Worm (Caenorhabditis elegans) whole organism, L3 larva: ENCODE data around the gene Y17D7B.2.

Experiments
- R02D3.7 ChIP-seq: fragments of 150-350 bp; optimal IDR thresholded peaks from 2 replicates; lab custom pipeline; 2014; ENCODE audit warnings: missing biosample characterization, missing genetic modification characterization
- ama-1 ChIP-seq: fragments of 150-350 bp; optimal IDR thresholded peaks from 2 replicates; lab custom pipeline; 2018
- ceh-16 ChIP-seq: sonication (generic microtip); optimal IDR thresholded peaks from 2 replicates; lab custom pipeline; 2017; ENCODE audit warnings: missing biosample characterization, missing genetic modification characterization
- ceh-28 ChIP-seq: fragments of 150-350 bp; optimal IDR thresholded peaks from 2 replicates; lab custom pipeline; 2014; ENCODE audit warnings: missing biosample characterization, missing genetic modification reagents, missing genetic modification characterization
- ceh-82 ChIP-seq: fragments of 150-350 bp; optimal IDR thresholded peaks from 2 replicates; lab custom pipeline; 2014; ENCODE audit warnings: missing biosample characterization, missing genetic modification characterization
- ceh-9 ChIP-seq: sonication (generic microtip); optimal IDR thresholded peaks from 2 replicates; lab custom pipeline; 2018; ENCODE audit warnings: missing biosample characterization, missing genetic modification characterization
- egl-27 ChIP-seq: sonication (generic microtip); optimal IDR thresholded peaks from 4 replicates; lab custom pipeline; 2017; ENCODE audit warnings: missing biosample characterization, missing genetic modification reagents, missing genetic modification characterization
- elt-1 ChIP-seq: fragments of 150-350 bp; optimal IDR thresholded peaks from 2 replicates; lab custom pipeline; 2014; ENCODE audit warnings: missing biosample characterization, missing genetic modification characterization
- elt-2 ChIP-seq: sonication (generic microtip); optimal IDR thresholded peaks from 2 replicates; lab custom pipeline; 2016; ENCODE audit warnings: missing genetic modification reagents, mild to moderate bottlenecking, missing genetic modification characterization, missing compliant biosample characterization
- fkh-10 ChIP-seq: sonication (generic microtip); optimal IDR thresholded peaks from 2 replicates; lab custom pipeline; 2017; ENCODE audit warnings: missing biosample characterization, missing genetic modification reagents, missing genetic modification characterization
- fkh-2 ChIP-seq: fragments of 150-350 bp; optimal IDR thresholded peaks from 2 replicates; lab custom pipeline; 2014; ENCODE audit warnings: missing biosample characterization, missing genetic modification reagents, missing genetic modification characterization
- fos-1 ChIP-seq: fragments of 150-350 bp; optimal IDR thresholded peaks from 2 replicates; lab custom pipeline; 2014; ENCODE audit warnings: missing biosample characterization, missing genetic modification characterization
- hmg-11 ChIP-seq: sonication (generic microtip); optimal IDR thresholded peaks from 2 replicates; lab custom pipeline; 2016; ENCODE audit warnings: missing genetic modification characterization, missing compliant biosample characterization
- jun-1 ChIP-seq: fragments of 150-350 bp; optimal IDR thresholded peaks from 2 replicates; lab custom pipeline; 2014; ENCODE audit warnings: missing biosample characterization, missing genetic modification reagents, missing genetic modification characterization
- lin-39 ChIP-seq: fragments of 150-350 bp; optimal IDR thresholded peaks from 2 replicates; lab custom pipeline; 2018; ENCODE audit warnings: missing biosample characterization, missing genetic modification reagents, missing genetic modification characterization
- lsy-12 ChIP-seq: sonication (generic microtip); optimal IDR thresholded peaks from 2 replicates; lab custom pipeline; 2016; ENCODE audit warnings: mild to moderate bottlenecking, missing genetic modification characterization, missing compliant biosample characterization
- nfya-1 ChIP-seq: sonication (generic microtip); optimal IDR thresholded peaks from 2 replicates; lab custom pipeline; 2017; ENCODE audit warnings: missing genetic modification characterization, mild to moderate bottlenecking, missing compliant biosample characterization, antibody characterized with exemption, moderate library complexity; ENCODE audit not compliant: insufficient read depth
- nhr-11 ChIP-seq: fragments of 150-350 bp; optimal IDR thresholded peaks from 2 replicates; lab custom pipeline; 2014; ENCODE audit warnings: missing biosample characterization, missing genetic modification characterization
- nhr-23 ChIP-seq: fragments of 150-350 bp; optimal IDR thresholded peaks from 2 replicates; lab custom pipeline; 2014; ENCODE audit warnings: missing biosample characterization, missing genetic modification reagents, missing genetic modification characterization
- nhr-237 ChIP-seq: fragments of 150-350 bp; optimal IDR thresholded peaks from 2 replicates; lab custom pipeline; 2014; ENCODE audit warnings: missing biosample characterization, missing genetic modification characterization
- nhr-25 ChIP-seq: sonication (generic microtip); optimal IDR thresholded peaks from 2 replicates; lab custom pipeline; 2017; ENCODE audit warnings: missing biosample characterization, missing genetic modification characterization
- nhr-28 ChIP-seq: fragments of 150-350 bp; optimal IDR thresholded peaks from 2 replicates; lab custom pipeline; 2014; ENCODE audit warnings: missing biosample characterization, missing genetic modification characterization
- nhr-43 ChIP-seq: sonication (generic microtip); optimal IDR thresholded peaks from 2 replicates; lab custom pipeline; 2016; ENCODE audit warnings: mild to moderate bottlenecking, missing genetic modification characterization, missing compliant biosample characterization; ENCODE audit not compliant: poor library complexity, severe bottlenecking
- nhr-67 ChIP-seq: fragments of 150-350 bp; optimal IDR thresholded peaks from 2 replicates; lab custom pipeline; 2014; ENCODE audit warnings: missing biosample characterization, missing genetic modification characterization
- nhr-76 ChIP-seq: fragments of 150-350 bp; sonication (generic microtip); optimal IDR thresholded peaks from 5 replicates; lab custom pipeline; 2014; ENCODE audit warnings: missing biosample characterization, missing genetic modification characterization
- pha-4 ChIP-seq: fragments of 150-350 bp; optimal IDR thresholded peaks from 2 replicates; lab custom pipeline; 2014; ENCODE audit warnings: missing biosample characterization, missing genetic modification reagents, missing genetic modification characterization
- sea-2 ChIP-seq: fragments of 150-350 bp; sonication (generic microtip); optimal IDR thresholded peaks from 4 replicates; lab custom pipeline; 2014; ENCODE audit warnings: missing biosample characterization, missing genetic modification reagents, missing genetic modification characterization
- snpc-4 ChIP-seq: fragments of 150-350 bp; optimal IDR thresholded peaks from 2 replicates; lab custom pipeline; 2014; ENCODE audit warnings: missing biosample characterization, missing genetic modification characterization
- tbx-2 ChIP-seq: sonication (generic microtip); optimal IDR thresholded peaks from 2 replicates; lab custom pipeline; 2016; ENCODE audit warnings: mild to moderate bottlenecking, missing genetic modification characterization, missing compliant biosample characterization
- unc-62 ChIP-seq: fragments of 150-350 bp; sonication (generic microtip); optimal IDR thresholded peaks from 4 replicates; lab custom pipeline; 2014; ENCODE audit warnings: missing biosample characterization, missing genetic modification reagents, missing genetic modification characterization
- ztf-11 ChIP-seq: fragments of 150-350 bp; optimal IDR thresholded peaks from 2 replicates; lab custom pipeline; 2014; ENCODE audit warnings: missing biosample characterization, missing genetic modification characterization
- ztf-4 ChIP-seq: fragments of 150-350 bp; optimal IDR thresholded peaks from 2 replicates; lab custom pipeline; 2014; ENCODE audit warnings: missing biosample characterization, missing genetic modification characterization

Y17D7B.2 gene

ce11 chrV:18769902-18770301, 17.6 kb upstream of the Y17D7B.2 start:
- no peak for TF ChIP-seq ama-1
- TF ChIP-seq lin-39 = no peak
- no peak for TF ChIP-seq R02D3.7 (tag; lab: Kevin White, UChicago)
- TF ChIP-seq fos-1 = no peak

- TF ChIP-seq nhr-76 (tag; lab: Kevin White, UChicago) (no peak), nhr-28 (tag; lab: Kevin White, UChicago) (no peak), nhr-67 (tag; lab: Kevin White, UChicago) (no peak), nhr-43 (tag; lab: Kevin White, UChicago) (no peak), ceh-16 (no peak), ztf-4 (tag; lab: Kevin White, UChicago) (no peak), nhr-237 (tag; lab: Kevin White, UChicago) (no peak)
- TF ChIP-seq, all 47 proteins: peak for 0
Observed at ce11 chrV:18770623-18771022, 16.9 kb upstream of the Y17D7B.2 start, which contains the start of gene clec-255. TSS of gene clec-255 (minus strand) at chrV:18770723.

DNA sequence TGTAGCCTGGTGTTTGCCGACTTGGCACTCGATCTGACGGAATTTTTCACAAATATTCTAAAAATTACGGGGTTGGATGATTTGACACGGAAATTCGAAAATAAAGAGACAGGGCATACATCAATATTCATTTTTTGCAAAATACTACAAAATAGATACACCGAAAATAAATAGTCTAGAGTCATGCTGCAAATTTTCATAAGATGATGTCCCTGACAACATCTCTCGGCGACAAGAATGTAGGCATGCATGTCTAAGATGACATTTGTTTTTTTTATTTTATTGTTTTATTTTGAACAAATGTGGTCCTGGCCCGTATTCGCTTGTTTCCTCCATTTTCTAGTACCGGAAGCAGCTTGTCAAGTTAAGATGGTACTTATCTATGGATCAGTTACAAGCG, 16.1 kb upstream of the Y17D7B.2 start, which contains the start of gene clec-256:
Gene clec-256, plus strand, starts transcription at position 301 of the 400 bp plus-strand sequence.
- TF ChIP-seq ceh-9 (no peak), nhr-28 (tag; lab: Kevin White, UChicago) (no peak), elt-2 (tag; lab: Kevin White, UChicago) (no peak), pha-4 (tag; lab: Kevin White, UChicago) (no peak), snpc-4 (no peak), ceh-82 (tag; lab: Kevin White, UChicago) (no peak), ztf-11 (no peak), sea-2 (GFP tag; lab: Kevin White, UChicago) (no peak), R02D3.7 (tag; lab: Kevin White, UChicago) (no peak), nhr-11 (tag; lab: Kevin White, UChicago) (no peak), ama-1 (no peak), ceh-28 (tag; lab: Kevin White, UChicago) (no peak)

- no peak for TF ChIP-seq nhr-11 (tag; lab: Kevin White, UChicago)
- no peak for TF ChIP-seq ceh-28 (tag; lab: Kevin White, UChicago)
- no peak for TF ChIP-seq jun-1 (tag; lab: Kevin White, UChicago)
- no peak for TF ChIP-seq ceh-9
- no peak for TF ChIP-seq tbx-2 (tag; lab: Kevin White, UChicago)
- TF ChIP-seq egl-27 (tag; lab: Kevin White, UChicago) = no peak
- TF ChIP-seq nhr-76 (tag; lab: Kevin White, UChicago) = no peak
- no peak for TF ChIP-seq unc-62 (GFP tag; lab: Kevin White, UChicago)
- no peak for TF ChIP-seq ztf-4 (tag; lab: Kevin White, UChicago)
- TF ChIP-seq nhr-43 (tag; lab: Kevin White, UChicago) = no peak
- TF ChIP-seq ceh-16 = no peak
- TF ChIP-seq hmg-11 (tag; lab: Kevin White, UChicago) = no peak
- TF ChIP-seq nhr-25 (tag; lab: Kevin White, UChicago) = no peak
- TF ChIP-seq nfya-1 (tag; lab: Kevin White, UChicago) = no peak
- TF ChIP-seq fkh-10 (GFP tag; lab: Kevin White, UChicago) = no peak
- no peak for TF ChIP-seq nhr-23 (tag; lab: Kevin White, UChicago)
- no peak for TF ChIP-seq fkh-2 (tag; lab: Kevin White, UChicago)
- TF ChIP-seq elt-2 (tag; lab: Kevin White, UChicago) = no peak
- TF ChIP-seq lsy-12 (tag; lab: Kevin White, UChicago) = no peak
Observed at ce11 chrV:18771804-18772386, 15.6 kb upstream of the Y17D7B.2 start.

ce11 chrV:18772761-18773160, 14.8 kb upstream of the Y17D7B.2 start, which contains the start of gene clec-257:
TSS of gene clec-257 (plus strand) at chrV:18773061.
- TF ChIP-seq ceh-28 (tag; lab: Kevin White, UChicago) (no peak), elt-1 (tag; lab: Kevin White, UChicago) (no peak), egl-27 (tag; lab: Kevin White, UChicago) (no peak), nhr-28 (tag; lab: Kevin White, UChicago) (no peak), ceh-9 (no peak)
